Fruit fly (Drosophila melanogaster): ENCODE measurements around the gene Iru.

dm6 chr3R:9013765-9014380 lies 7.6 kb downstream of the Iru start:
- TF ChIP-seq fru (GFP tag; optimal IDR thresholded peaks at IDR 0.05) (peak; percentile 74), Dif (GFP tag; optimal IDR thresholded peaks at IDR 0.05; ENCODE audit: partially characterized antibody) (no peak), psq (GFP tag; optimal IDR thresholded peaks at IDR 0.05) (peak; percentile 84), Mio (GFP tag; optimal IDR thresholded peaks at IDR 0.05) (no peak), CrebA (GFP tag; optimal IDR thresholded peaks at IDR 0.05; ENCODE audit: borderline replicate concordance) (no peak), lola (GFP tag; optimal IDR thresholded peaks at IDR 0.05) (no peak), Dfd (GFP tag; optimal IDR thresholded peaks at IDR 0.05) (no peak), usp (GFP tag; optimal IDR thresholded peaks at IDR 0.05) (no peak), sage (GFP tag; optimal IDR thresholded peaks at IDR 0.05) (no peak), dmrt93B (GFP tag; optimal IDR thresholded peaks at IDR 0.05) (no peak), sv (GFP tag; optimal IDR thresholded peaks at IDR 0.05) (no peak), Hr78 (GFP tag; optimal IDR thresholded peaks at IDR 0.05) (no peak)

All from whole organism, wandering third instar larva.